Worm (Caenorhabditis elegans) whole organism, mixed stage, embryonic: ENCODE data around the gene nhr-216.

ENCODE experiments used
- elt-1 ChIP-seq: sonication (generic microtip); optimal IDR thresholded peaks from 2 replicates; lab custom pipeline; 2017; ENCODE audit warnings: missing genetic modification characterization, mild to moderate bottlenecking, missing compliant biosample characterization, antibody characterized with exemption, moderate library complexity, borderline replicate concordance; ENCODE audit not compliant: insufficient read depth
- elt-3 ChIP-seq: fragments of 150-350 bp; optimal IDR thresholded peaks from 2 replicates; lab custom pipeline; 2014; ENCODE audit warnings: missing biosample characterization, missing genetic modification characterization
- lin-13 ChIP-seq: fragments of 150-350 bp; optimal IDR thresholded peaks from 2 replicates; lab custom pipeline; 2014; ENCODE audit warnings: missing biosample characterization, missing genetic modification characterization
- nhr-12 ChIP-seq: fragments of 150-350 bp; optimal IDR thresholded peaks from 2 replicates; lab custom pipeline; 2014; ENCODE audit warnings: missing biosample characterization, missing genetic modification characterization
- pha-4 ChIP-seq: fragments of 150-350 bp; optimal IDR thresholded peaks from 2 replicates; lab custom pipeline; 2018; ENCODE audit warnings: missing biosample characterization, missing genetic modification reagents, missing genetic modification characterization
- unc-62 ChIP-seq: fragments of 150-350 bp; optimal IDR thresholded peaks from 2 replicates; lab custom pipeline; 2014; ENCODE audit warnings: missing biosample characterization, missing genetic modification reagents, missing genetic modification characterization

- TF ChIP-seq elt-3 (tag; lab: Kevin White, UChicago) (no peak), elt-1 (tag; lab: Kevin White, UChicago) (no peak), unc-62 (no peak), lin-13 (tag; lab: Kevin White, UChicago) (no peak), pha-4 (no peak), nhr-12 (tag; lab: Kevin White, UChicago) (no peak)
Observed at ce11 chrV:5322815-5323214, 35.9 kb downstream of the nhr-216 start.
